Fruit fly (Drosophila melanogaster) whole organism, embryonic: ENCODE measurements around the gene CG18581.

Experiments used
- B-H1 ChIP-seq: fragments of 200-800 bp; sonication (Bioruptor generic); IDR thresholded peaks from 3 replicates; pipeline ENCODE4 v1.3.6; 2022; ENCODE audit warnings: missing biosample characterization, missing genetic modification characterization
- CG10462 ChIP-seq: fragments of 200-800 bp; sonication (Bioruptor generic); optimal IDR thresholded peaks from 2 replicates; lab custom pipeline; 2016; ENCODE audit warnings: missing biosample characterization, missing genetic modification characterization
- CG11696 ChIP-seq: fragments of 200-800 bp; sonication (Bioruptor generic); IDR thresholded peaks from 2 replicates; pipeline ENCODE4 v1.3.6; 2022; ENCODE audit warnings: missing biosample characterization, missing genetic modification characterization
- CG1233 ChIP-seq: fragments of 200-800 bp; sonication (Bioruptor generic); optimal IDR thresholded peaks from 4 replicates; lab custom pipeline; 2018; ENCODE audit warnings: missing biosample characterization, mild to moderate bottlenecking, missing genetic modification characterization
- CG15514 ChIP-seq: fragments of 200-800 bp; sonication (Bioruptor generic); optimal IDR thresholded peaks from 3 replicates; lab custom pipeline; 2017; ENCODE audit warnings: missing biosample characterization, missing genetic modification characterization, mild to moderate bottlenecking, moderate library complexity, missing genetic modification reagents
- CG15696 ChIP-seq: fragments of 200-800 bp; sonication (Bioruptor generic); optimal IDR thresholded peaks from 2 replicates; lab custom pipeline; 2019; ENCODE audit warnings: missing biosample characterization, mild to moderate bottlenecking, missing genetic modification characterization, moderate library complexity
- CG1647 ChIP-seq: fragments of 200-800 bp; sonication (Bioruptor generic); optimal IDR thresholded peaks from 3 replicates; lab custom pipeline; 2016; ENCODE audit warnings: missing biosample characterization, missing genetic modification characterization
- CG17328 ChIP-seq: fragments of 200-800 bp; sonication (Bioruptor generic); IDR thresholded peaks from 2 replicates; pipeline ENCODE4 v1.3.6; 2022; ENCODE audit warnings: missing biosample characterization, missing genetic modification characterization
- CG31224 ChIP-seq: fragments of 200-800 bp; sonication (Bioruptor generic); IDR thresholded peaks from 2 replicates; pipeline ENCODE4 v1.3.6; 2022; ENCODE audit warnings: missing biosample characterization, missing genetic modification characterization
- CG31388 ChIP-seq: fragments of 200-800 bp; sonication (Bioruptor generic); optimal IDR thresholded peaks from 2 replicates; lab custom pipeline; 2016; ENCODE audit warnings: missing biosample characterization, missing genetic modification characterization
- CG31441 ChIP-seq: fragments of 200-800 bp; sonication (Bioruptor generic); IDR thresholded peaks from 2 replicates; pipeline ENCODE4 v1.3.6; 2022; ENCODE audit warnings: missing biosample characterization, missing genetic modification characterization
- CG34422 ChIP-seq: fragments of 200-800 bp; sonication (Bioruptor generic); IDR thresholded peaks from 3 replicates; pipeline ENCODE4 v1.3.6; 2022; ENCODE audit warnings: missing biosample characterization, missing genetic modification characterization
- CG42726 ChIP-seq: fragments of 200-800 bp; sonication (Bioruptor generic); IDR thresholded peaks from 2 replicates; pipeline ENCODE4 v1.3.6; 2022; ENCODE audit warnings: missing biosample characterization, missing genetic modification characterization; ENCODE audit not compliant: partially characterized antibody
- CG6683 ChIP-seq: fragments of 200-800 bp; sonication (Bioruptor generic); optimal IDR thresholded peaks from 2 replicates; lab custom pipeline; 2017; ENCODE audit warnings: missing biosample characterization, mild to moderate bottlenecking, missing genetic modification characterization, missing genetic modification reagents
- CG7839 ChIP-seq: fragments of 200-800 bp; sonication (Bioruptor generic); optimal IDR thresholded peaks from 3 replicates; lab custom pipeline; 2018; ENCODE audit warnings: missing biosample characterization, mild to moderate bottlenecking, missing genetic modification characterization, moderate library complexity
- CG7987 ChIP-seq: fragments of 200-800 bp; sonication (Bioruptor generic); optimal IDR thresholded peaks from 2 replicates; lab custom pipeline; 2018; ENCODE audit warnings: missing biosample characterization, mild to moderate bottlenecking, missing genetic modification characterization, moderate library complexity
- CHES-1-like ChIP-seq: fragments of 200-800 bp; sonication (Bioruptor generic); optimal IDR thresholded peaks from 2 replicates; lab custom pipeline; 2016; ENCODE audit warnings: missing biosample characterization, missing genetic modification characterization
- Dek ChIP-seq: fragments of 200-800 bp; sonication (Bioruptor generic); optimal IDR thresholded peaks from 3 replicates; lab custom pipeline; 2019; ENCODE audit warnings: missing biosample characterization, mild to moderate bottlenecking, missing genetic modification characterization, moderate library complexity
- Dip3 ChIP-seq: fragments of 200-800 bp; sonication (Bioruptor generic); optimal IDR thresholded peaks from 3 replicates; lab custom pipeline; 2016; ENCODE audit warnings: missing biosample characterization, missing genetic modification characterization
- E2f1 ChIP-seq: fragments of 200-800 bp; sonication (Bioruptor generic); IDR thresholded peaks from 2 replicates; pipeline ENCODE4 v1.3.6; 2022; ENCODE audit warnings: missing biosample characterization, missing genetic modification characterization
- Fer2 ChIP-seq: fragments of 200-800 bp; sonication (Bioruptor generic); optimal IDR thresholded peaks from 2 replicates; lab custom pipeline; 2018; ENCODE audit warnings: missing biosample characterization, mild to moderate bottlenecking, missing genetic modification characterization, moderate library complexity
- Gsc ChIP-seq: fragments of 200-800 bp; sonication (Bioruptor generic); IDR thresholded peaks from 2 replicates; pipeline ENCODE4 v1.3.6; 2022; ENCODE audit warnings: missing biosample characterization, missing genetic modification characterization
- H15 ChIP-seq: fragments of 200-800 bp; sonication (Bioruptor generic); IDR thresholded peaks from 3 replicates; pipeline ENCODE4 v1.3.6; 2022; ENCODE audit warnings: missing biosample characterization, missing genetic modification characterization
- Hand ChIP-seq: fragments of 200-800 bp; sonication (Bioruptor generic); optimal IDR thresholded peaks from 2 replicates; lab custom pipeline; 2017; ENCODE audit warnings: mild to moderate bottlenecking, missing biosample characterization, missing genetic modification reagents, missing genetic modification characterization
- MESR4 ChIP-seq: fragments of 200-800 bp; sonication (Bioruptor generic); optimal IDR thresholded peaks from 2 replicates; lab custom pipeline; 2018; ENCODE audit warnings: missing biosample characterization, mild to moderate bottlenecking, missing genetic modification characterization, moderate library complexity
- Mad ChIP-seq: fragments of 200-800 bp; sonication (Bioruptor generic); optimal IDR thresholded peaks from 2 replicates; lab custom pipeline; 2016; ENCODE audit warnings: missing biosample characterization, missing genetic modification characterization
- NK7.1 ChIP-seq: fragments of 200-800 bp; sonication (Bioruptor generic); optimal IDR thresholded peaks from 3 replicates; lab custom pipeline; 2016; ENCODE audit warnings: missing biosample characterization, missing genetic modification characterization
- Oaz ChIP-seq: fragments of 200-800 bp; sonication (Bioruptor generic); IDR thresholded peaks from 2 replicates; pipeline ENCODE4 v1.3.6; 2022; ENCODE audit warnings: missing biosample characterization, missing genetic modification characterization
- Sin3A ChIP-seq: fragments of >200 bp; optimal IDR thresholded peaks from 2 replicates; lab custom pipeline; 2018
- ac ChIP-seq: fragments of 200-800 bp; sonication (Bioruptor generic); optimal IDR thresholded peaks from 3 replicates; lab custom pipeline; 2017; ENCODE audit warnings: missing biosample characterization, mild to moderate bottlenecking, missing genetic modification characterization
- aop ChIP-seq: fragments of 200-800 bp; sonication (Bioruptor generic); IDR thresholded peaks from 2 replicates; pipeline ENCODE4 v1.3.6; 2022; ENCODE audit warnings: missing biosample characterization, missing genetic modification characterization
- ap ChIP-seq: fragments of 200-800 bp; sonication (Bioruptor generic); IDR thresholded peaks from 2 replicates; pipeline ENCODE4 v1.3.6; 2022; ENCODE audit warnings: missing biosample characterization, missing genetic modification characterization
- cas ChIP-seq: fragments of 200-800 bp; sonication (Bioruptor generic); IDR thresholded peaks from 2 replicates; pipeline ENCODE4 v1.3.6; 2022; ENCODE audit warnings: missing biosample characterization, missing genetic modification characterization
- cg ChIP-seq: fragments of 200-800 bp; sonication (Bioruptor generic); optimal IDR thresholded peaks from 3 replicates; lab custom pipeline; 2019; ENCODE audit warnings: missing biosample characterization, mild to moderate bottlenecking, missing genetic modification characterization, moderate library complexity
- crol ChIP-seq: fragments of 200-800 bp; sonication (Bioruptor generic); IDR thresholded peaks from 2 replicates; pipeline ENCODE4 v1.3.6; 2022; ENCODE audit warnings: missing biosample characterization, missing genetic modification characterization
- crp ChIP-seq, 2 experiments: fragments of 200-800 bp; sonication (Bioruptor generic); optimal IDR thresholded peaks; 2 replicates in 1 of 2; 3 replicates in 1 of 2; lab custom pipeline; 2017; ENCODE audit warnings: missing biosample characterization in 2 of 2, missing genetic modification characterization in 2 of 2, mild to moderate bottlenecking in 1 of 2, moderate library complexity in 1 of 2
- ems ChIP-seq: fragments of 200-800 bp; sonication (Bioruptor generic); optimal IDR thresholded peaks from 3 replicates; lab custom pipeline; 2016; ENCODE audit warnings: missing biosample characterization, missing genetic modification characterization
- eyg ChIP-seq: fragments of 200-800 bp; sonication (Bioruptor generic); optimal IDR thresholded peaks from 3 replicates; lab custom pipeline; 2016; ENCODE audit warnings: missing biosample characterization, missing genetic modification characterization
- ftz-f1 ChIP-seq: fragments of 200-800 bp; sonication (Bioruptor generic); optimal IDR thresholded peaks from 2 replicates; lab custom pipeline; 2016; ENCODE audit warnings: missing biosample characterization, missing genetic modification characterization
- inv ChIP-seq: fragments of 200-800 bp; sonication (Bioruptor generic); IDR thresholded peaks from 2 replicates; pipeline ENCODE4 v1.3.6; 2022; ENCODE audit warnings: missing biosample characterization, missing genetic modification characterization; ENCODE audit not compliant: partially characterized antibody
- mld ChIP-seq: fragments of 200-800 bp; sonication (Bioruptor generic); IDR thresholded peaks from 3 replicates; pipeline ENCODE4 v1.3.6; 2022; ENCODE audit warnings: missing biosample characterization, missing genetic modification characterization; ENCODE audit not compliant: partially characterized antibody
- nom ChIP-seq: fragments of 200-800 bp; sonication (Bioruptor generic); optimal IDR thresholded peaks from 2 replicates; lab custom pipeline; 2017; ENCODE audit warnings: missing biosample characterization, missing genetic modification characterization, mild to moderate bottlenecking, moderate library complexity, missing genetic modification reagents
- row ChIP-seq: fragments of 200-800 bp; sonication (Bioruptor generic); IDR thresholded peaks from 3 replicates; pipeline ENCODE4 v1.3.6; 2022; ENCODE audit warnings: missing biosample characterization, missing genetic modification characterization
- sens ChIP-seq: fragments of 200-800 bp; sonication (Bioruptor generic); peaks from one replicate; lab custom pipeline; 2016; ENCODE audit warnings: missing biosample characterization, missing genetic modification characterization
- shn ChIP-seq: fragments of 200-800 bp; sonication (Bioruptor generic); optimal IDR thresholded peaks from 3 replicates; lab custom pipeline; 2016; ENCODE audit warnings: missing biosample characterization, missing genetic modification characterization
- tna ChIP-seq: fragments of 200-800 bp; sonication (Bioruptor generic); IDR thresholded peaks from 2 replicates; pipeline ENCODE4 v1.3.6; 2022; ENCODE audit warnings: missing biosample characterization, missing genetic modification characterization; ENCODE audit not compliant: partially characterized antibody
- toy ChIP-seq: fragments of 200-800 bp; sonication (Bioruptor generic); IDR thresholded peaks from 2 replicates; pipeline ENCODE4 v1.3.6; 2022; ENCODE audit warnings: missing biosample characterization, missing genetic modification characterization
- tup ChIP-seq: fragments of 200-800 bp; sonication (Bioruptor generic); optimal IDR thresholded peaks from 2 replicates; lab custom pipeline; 2016; ENCODE audit warnings: missing biosample characterization, mild to moderate bottlenecking, missing genetic modification characterization, moderate library complexity
- wdn ChIP-seq: fragments of 200-800 bp; sonication (Bioruptor generic); IDR thresholded peaks from 2 replicates; pipeline ENCODE4 v1.3.6; 2022; ENCODE audit warnings: missing biosample characterization, missing genetic modification characterization

CG18581 gene

dm6 chr3L:15098659-15099512, 48.9 kb upstream of the CG18581 start (continued):
- TF ChIP-seq CG15696 (peak; percentile 81), CG31224 (peak; percentile 66; the same call in 1 of the 2 replicates), ac (peak; percentile 70), CG7839 (tag; lab: Kevin White, UChicago) (peak; percentile 87), NK7.1 (GFP tag; lab: Kevin White, UChicago) (peak; percentile 58), wdn (no peak), shn (GFP tag; lab: Kevin White, UChicago) (no peak), CG31441 (GFP tag; lab: Robert Waterston, UW) (peak; percentile 98), eyg (GFP tag; lab: Kevin White, UChicago) (peak; percentile 9), CG6683 (GFP tag; lab: Kevin White, UChicago) (peak; percentile 91), tup (GFP tag; lab: Kevin White, UChicago) (no peak), Dip3 (GFP tag; lab: Kevin White, UChicago) (no peak), CG15514 (GFP tag; lab: Kevin White, UChicago) (peak; percentile 82), tna (no peak), row (peak; percentile 74), CG1233 (GFP tag; lab: Kevin White, UChicago) (peak; percentile 93), Sin3A (lab: Kevin White, UChicago) (no peak), CG10462 (GFP tag; lab: Kevin White, UChicago) (peak; percentile 37), ap (peak; percentile 79), CG42726 (GFP tag; lab: Robert Waterston, UW) (no peak), sens (GFP tag; lab: Kevin White, UChicago) (peak; percentile 92), cas (peak; percentile 43; the same call in 1 of the 2 replicates), inv (GFP tag; lab: Robert Waterston, UW) (no peak), CG1647 (GFP tag; lab: Kevin White, UChicago) (no peak), ftz-f1 (GFP tag; lab: Kevin White, UChicago) (no peak), toy (peak; percentile 39; the same call in 1 of the 2 replicates), Oaz (no peak), CG7987 (GFP tag; lab: Kevin White, UChicago) (peak; percentile 67), crp (GFP tag; optimal IDR thresholded peaks at IDR 0.05; lab: Kevin White, UChicago) (peak in 1 of 2 experiments; percentile 76), cg (GFP tag; lab: Kevin White, UChicago) (no peak), H15 (GFP tag; lab: Robert Waterston, UW) (peak; percentile 66; the same call in 2 of the 3 replicates), Hand (GFP tag; lab: Kevin White, UChicago) (peak; percentile 77), nom (GFP tag; lab: Kevin White, UChicago) (peak; percentile 85), CG11696 (peak; percentile 76), CHES-1-like (GFP tag; lab: Kevin White, UChicago) (no peak), CG34422 (peak; percentile 86), ems (no peak), B-H1 (peak; percentile 71; the same call in 1 of the 3 replicates), crol (no peak; the same call in 1 of the 2 replicates), mld (no peak), CG31388 (GFP tag; lab: Kevin White, UChicago) (peak; percentile 49), Dek (tag; lab: Kevin White, UChicago) (peak; percentile 88), CG17328 (GFP tag; lab: Robert Waterston, UW) (peak; percentile 86), MESR4 (GFP tag; lab: Kevin White, UChicago) (no peak), Gsc (GFP tag; lab: Robert Waterston, UW) (no peak), Fer2 (tag; lab: Kevin White, UChicago) (peak; percentile 77), E2f1 (GFP tag; lab: Robert Waterston, UW) (peak; percentile 93), aop (no peak), Mad (GFP tag; lab: Kevin White, UChicago) (no peak)
